Worm (Caenorhabditis elegans): Measurements from ENCODE around the gene T06C12.11.

DNA sequence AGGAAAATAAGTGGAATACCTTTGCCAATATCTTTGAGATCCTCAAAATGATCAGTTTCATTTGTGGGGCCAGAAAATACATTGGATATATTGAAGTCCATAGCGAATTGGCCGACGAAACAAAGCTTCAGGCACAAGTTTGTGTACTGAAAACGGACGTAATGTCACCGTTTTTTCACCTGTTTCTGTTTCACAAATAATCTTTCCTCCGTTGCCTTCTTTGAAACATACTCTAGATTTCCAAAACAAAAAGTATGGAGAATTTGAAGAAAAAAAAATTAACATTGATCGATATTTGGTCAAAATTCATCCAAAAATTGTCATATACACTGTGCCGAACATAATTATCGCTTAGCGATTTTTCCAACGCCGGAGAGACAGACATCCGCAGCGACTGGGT, 30.2 kb upstream of the T06C12.11 start, which contains the start of gene srz-12:
- TF ChIP-seq skn-1 (tag; optimal IDR thresholded peaks at IDR 0.05), result no peak
- no peak for TF ChIP-seq sem-4 (tag; optimal IDR thresholded peaks at IDR 0.05)
- no peak for TF ChIP-seq ZK546.5 (tag; optimal IDR thresholded peaks at IDR 0.05)
- TF ChIP-seq unc-62 (GFP tag; optimal IDR thresholded peaks at IDR 0.05), result no peak
- no peak for TF ChIP-seq nhr-6 (tag; optimal IDR thresholded peaks at IDR 0.05)
- no peak for TF ChIP-seq alr-1 (tag; optimal IDR thresholded peaks at IDR 0.05)
- TF ChIP-seq ztf-11 (tag; optimal IDR thresholded peaks at IDR 0.05), result no peak
- no peak for TF ChIP-seq lsy-2 (tag; optimal IDR thresholded peaks at IDR 0.05)
- no peak for TF ChIP-seq mab-5 (tag; optimal IDR thresholded peaks at IDR 0.05)
- no peak for TF ChIP-seq egl-27 (tag; optimal IDR thresholded peaks at IDR 0.05)
- TF ChIP-seq nhr-77 (tag; optimal IDR thresholded peaks at IDR 0.05), result no peak
- TF ChIP-seq aly-2 (tag; optimal IDR thresholded peaks at IDR 0.05), result no peak
